Fruit fly (Drosophila melanogaster) whole organism, embryonic: ENCODE measurements around the gene fend.

Experiments
- B-H2 ChIP-seq: fragments of 200-800 bp; sonication (Bioruptor generic); optimal IDR thresholded peaks from 2 replicates; lab custom pipeline; 2018; ENCODE audit warnings: missing biosample characterization, mild to moderate bottlenecking, missing genetic modification characterization
- Bdp1 ChIP-seq: fragments of 200-800 bp; sonication (Bioruptor generic); optimal IDR thresholded peaks from 3 replicates; lab custom pipeline; 2016; ENCODE audit warnings: missing biosample characterization, missing genetic modification characterization
- CG10431 ChIP-seq: fragments of 200-800 bp; sonication (Bioruptor generic); optimal IDR thresholded peaks from 3 replicates; lab custom pipeline; 2018; ENCODE audit warnings: missing biosample characterization, mild to moderate bottlenecking, missing genetic modification characterization
- CG10654 ChIP-seq: fragments of 200-800 bp; sonication (Bioruptor generic); optimal IDR thresholded peaks from 2 replicates; lab custom pipeline; 2016; ENCODE audit warnings: missing biosample characterization, missing genetic modification characterization
- CG11398 ChIP-seq: fragments of 200-800 bp; sonication (Bioruptor generic); optimal IDR thresholded peaks from 2 replicates; lab custom pipeline; 2016; ENCODE audit warnings: missing biosample characterization, missing genetic modification characterization
- CG11695 ChIP-seq: fragments of 200-800 bp; sonication (Bioruptor generic); IDR thresholded peaks from 3 replicates; pipeline ENCODE4 v1.3.6; 2022; ENCODE audit warnings: missing biosample characterization, missing genetic modification characterization
- CG12155 ChIP-seq: fragments of 200-800 bp; sonication (Bioruptor generic); optimal IDR thresholded peaks from 3 replicates; lab custom pipeline; 2016; ENCODE audit warnings: missing biosample characterization, missing genetic modification characterization
- CG12659 ChIP-seq: fragments of 200-800 bp; sonication (Bioruptor generic); optimal IDR thresholded peaks from 3 replicates; lab custom pipeline; 2017; ENCODE audit warnings: mild to moderate bottlenecking, missing biosample characterization, missing genetic modification reagents, missing genetic modification characterization
- CG15269 ChIP-seq: fragments of 200-800 bp; sonication (Bioruptor generic); optimal IDR thresholded peaks from 2 replicates; lab custom pipeline; 2018; ENCODE audit warnings: missing biosample characterization, mild to moderate bottlenecking, missing genetic modification characterization, moderate library complexity
- CG1602 ChIP-seq: fragments of 200-800 bp; sonication (Bioruptor generic); optimal IDR thresholded peaks from 3 replicates; lab custom pipeline; 2016; ENCODE audit warnings: missing biosample characterization, missing genetic modification characterization
- CG16815 ChIP-seq: fragments of 200-800 bp; sonication (Bioruptor generic); optimal IDR thresholded peaks from 3 replicates; lab custom pipeline; 2017; ENCODE audit warnings: missing biosample characterization, mild to moderate bottlenecking, missing genetic modification characterization
- CG17829 ChIP-seq: fragments of 200-800 bp; optimal IDR thresholded peaks from 2 replicates; lab custom pipeline; 2019; ENCODE audit warnings: missing biosample characterization, mild to moderate bottlenecking, missing genetic modification characterization, moderate library complexity
- CG2678 ChIP-seq: fragments of 200-800 bp; sonication (Bioruptor generic); optimal IDR thresholded peaks from 3 replicates; lab custom pipeline; 2019; ENCODE audit warnings: missing biosample characterization, mild to moderate bottlenecking, missing genetic modification characterization, moderate library complexity
- CG34224 ChIP-seq: fragments of 200-800 bp; sonication (Bioruptor generic); IDR thresholded peaks from 3 replicates; pipeline ENCODE4 v1.3.6; 2022; ENCODE audit warnings: missing biosample characterization, missing genetic modification characterization; ENCODE audit not compliant: partially characterized antibody
- CG3847 ChIP-seq: fragments of 200-800 bp; sonication (Bioruptor generic); IDR thresholded peaks from 2 replicates; pipeline ENCODE4 v1.3.6; 2022; ENCODE audit warnings: missing biosample characterization, missing genetic modification characterization
- CG4730 ChIP-seq: fragments of 200-800 bp; sonication (Bioruptor generic); IDR thresholded peaks from 2 replicates; pipeline ENCODE4 v1.3.6; 2022; ENCODE audit warnings: missing biosample characterization, missing genetic modification characterization
- CG6254 ChIP-seq: fragments of 200-800 bp; sonication (Bioruptor generic); optimal IDR thresholded peaks from 3 replicates; lab custom pipeline; 2017; ENCODE audit warnings: mild to moderate bottlenecking, missing biosample characterization, missing genetic modification reagents, missing genetic modification characterization
- CG6765 ChIP-seq: fragments of 200-800 bp; sonication (Bioruptor generic); optimal IDR thresholded peaks from 3 replicates; lab custom pipeline; 2017; ENCODE audit warnings: missing biosample characterization, mild to moderate bottlenecking, missing genetic modification characterization
- CG6854 ChIP-seq: fragments of 200-800 bp; sonication (Bioruptor generic); optimal IDR thresholded peaks from 3 replicates; lab custom pipeline; 2017; ENCODE audit warnings: missing biosample characterization, mild to moderate bottlenecking, missing genetic modification characterization
- CG7271 ChIP-seq: fragments of 200-800 bp; sonication (Bioruptor generic); optimal IDR thresholded peaks from 2 replicates; lab custom pipeline; 2018; ENCODE audit warnings: missing biosample characterization, mild to moderate bottlenecking, missing genetic modification characterization, moderate library complexity
- CG7987 ChIP-seq: fragments of 200-800 bp; sonication (Bioruptor generic); optimal IDR thresholded peaks from 2 replicates; lab custom pipeline; 2018; ENCODE audit warnings: missing biosample characterization, mild to moderate bottlenecking, missing genetic modification characterization, moderate library complexity
- CG8478 ChIP-seq: fragments of >200 bp; optimal IDR thresholded peaks from 2 replicates; lab custom pipeline; 2018
- CG9609 ChIP-seq: fragments of 200-800 bp; sonication (Bioruptor generic); optimal IDR thresholded peaks from 3 replicates; lab custom pipeline; 2016; ENCODE audit warnings: missing biosample characterization, missing genetic modification characterization
- Chrac-16 ChIP-seq: fragments of 200-800 bp; sonication (Bioruptor generic); optimal IDR thresholded peaks from 3 replicates; lab custom pipeline; 2016; ENCODE audit warnings: missing biosample characterization, missing genetic modification characterization
- Dip3 ChIP-seq: fragments of 200-800 bp; sonication (Bioruptor generic); optimal IDR thresholded peaks from 3 replicates; lab custom pipeline; 2016; ENCODE audit warnings: missing biosample characterization, missing genetic modification characterization
- HHEX ChIP-seq: fragments of 200-800 bp; sonication (Bioruptor generic); optimal IDR thresholded peaks from 3 replicates; lab custom pipeline; 2017; ENCODE audit warnings: missing biosample characterization, mild to moderate bottlenecking, missing genetic modification characterization, missing genetic modification reagents
- HmgD ChIP-seq: fragments of 200-800 bp; sonication (Bioruptor generic); optimal IDR thresholded peaks from 3 replicates; lab custom pipeline; 2016; ENCODE audit warnings: missing biosample characterization, missing genetic modification characterization
- MESR4 ChIP-seq: fragments of 200-800 bp; sonication (Bioruptor generic); optimal IDR thresholded peaks from 2 replicates; lab custom pipeline; 2018; ENCODE audit warnings: missing biosample characterization, mild to moderate bottlenecking, missing genetic modification characterization, moderate library complexity
- NC2α ChIP-seq: fragments of 200-800 bp; sonication (Bioruptor generic); optimal IDR thresholded peaks from 2 replicates; lab custom pipeline; 2016; ENCODE audit warnings: missing biosample characterization, missing genetic modification characterization
- TFAM ChIP-seq: fragments of 200-800 bp; sonication (Bioruptor generic); optimal IDR thresholded peaks from 2 replicates; lab custom pipeline; 2017; ENCODE audit warnings: missing biosample characterization, missing genetic modification characterization, inconsistent platforms
- Usf ChIP-seq: fragments of 200-800 bp; sonication (Bioruptor generic); optimal IDR thresholded peaks from 2 replicates; lab custom pipeline; 2017; ENCODE audit warnings: missing genotype, missing biosample characterization, missing genetic modification characterization
- az2 ChIP-seq: fragments of 200-800 bp; sonication (Bioruptor generic); optimal IDR thresholded peaks from 3 replicates; lab custom pipeline; 2016; ENCODE audit warnings: missing biosample characterization, missing genetic modification characterization
- bab2 ChIP-seq: fragments of 200-800 bp; sonication (Bioruptor generic); optimal IDR thresholded peaks from 2 replicates; lab custom pipeline; 2016; ENCODE audit warnings: missing biosample characterization, missing genetic modification characterization
- bigmax ChIP-seq: fragments of 200-800 bp; sonication (Bioruptor generic); optimal IDR thresholded peaks from 2 replicates; lab custom pipeline; 2018; ENCODE audit warnings: missing biosample characterization, mild to moderate bottlenecking, missing genetic modification characterization
- bowl ChIP-seq: fragments of 200-800 bp; sonication (Bioruptor generic); IDR thresholded peaks from 2 replicates; pipeline ENCODE4 v1.3.6; 2022; ENCODE audit warnings: missing biosample characterization, missing genetic modification characterization
- chm ChIP-seq: fragments of 200-800 bp; sonication (Bioruptor generic); IDR thresholded peaks from 2 replicates; pipeline ENCODE4 v1.3.6; 2022; ENCODE audit warnings: missing biosample characterization, missing genetic modification characterization
- chn ChIP-seq: fragments of 200-800 bp; sonication (Bioruptor generic); optimal IDR thresholded peaks from 2 replicates; lab custom pipeline; 2016; ENCODE audit warnings: missing biosample characterization, missing genetic modification characterization
- dati ChIP-seq: fragments of 200-800 bp; sonication (Bioruptor generic); IDR thresholded peaks from 2 replicates; pipeline ENCODE4 v1.3.6; 2022; ENCODE audit warnings: missing biosample characterization, missing genetic modification characterization
- dysf ChIP-seq: fragments of 200-800 bp; sonication (Bioruptor generic); IDR thresholded peaks from 3 replicates; pipeline ENCODE4 v1.3.6; 2022; ENCODE audit warnings: missing biosample characterization, missing genetic modification characterization
- fu2 ChIP-seq: fragments of 200-800 bp; sonication (Bioruptor generic); optimal IDR thresholded peaks from 2 replicates; lab custom pipeline; 2016; ENCODE audit warnings: missing biosample characterization, missing genetic modification characterization
- gce ChIP-seq: fragments of 200-800 bp; sonication (Bioruptor generic); IDR thresholded peaks from 3 replicates; pipeline ENCODE4 v1.3.6; 2022; ENCODE audit warnings: missing biosample characterization, missing genetic modification characterization
- gcm2 ChIP-seq: fragments of 200-800 bp; sonication (Bioruptor generic); optimal IDR thresholded peaks from 2 replicates; lab custom pipeline; 2016; ENCODE audit warnings: missing biosample characterization, missing genetic modification characterization
- grau ChIP-seq: fragments of 200-800 bp; optimal IDR thresholded peaks from 3 replicates; lab custom pipeline; 2019; ENCODE audit warnings: missing biosample characterization, mild to moderate bottlenecking, missing genetic modification characterization, moderate library complexity
- gsb ChIP-seq: fragments of 200-800 bp; sonication (Bioruptor generic); IDR thresholded peaks from 2 replicates; pipeline ENCODE4 v1.3.6; 2022; ENCODE audit warnings: missing biosample characterization, missing genetic modification characterization
- luna ChIP-seq: fragments of 200-800 bp; sonication (Bioruptor generic); optimal IDR thresholded peaks from 2 replicates; lab custom pipeline; 2016; ENCODE audit warnings: missing biosample characterization, missing genetic modification characterization
- mam ChIP-seq: fragments of 200-800 bp; sonication (Bioruptor generic); optimal IDR thresholded peaks from 3 replicates; lab custom pipeline; 2016; ENCODE audit warnings: missing biosample characterization, missing genetic modification characterization
- nerfin-1 ChIP-seq: fragments of 200-800 bp; sonication (Bioruptor generic); optimal IDR thresholded peaks from 3 replicates; lab custom pipeline; 2019; ENCODE audit warnings: missing biosample characterization, mild to moderate bottlenecking, missing genetic modification characterization, moderate library complexity
- pan ChIP-seq, 4 experiments: fragments of >200 bp in 3 of 4; fragments of 200-800 bp in 1 of 4; sonication (Bioruptor generic) in 1 of 4; optimal IDR thresholded peaks in 3 of 4; IDR thresholded peaks in 1 of 4; 2 replicates each; pipeline versions ENCODE4 v1.3.6 to Lab custom; 2017 to 2022; ENCODE audit warnings: missing biosample characterization in 2 of 4, missing genetic modification characterization in 2 of 4, mixed read lengths in 1 of 4
- sim ChIP-seq: fragments of 200-800 bp; sonication (Bioruptor generic); IDR thresholded peaks from 2 replicates; pipeline ENCODE4 v1.3.6; 2022; ENCODE audit warnings: missing biosample characterization, missing genetic modification characterization
- sima ChIP-seq: fragments of 200-800 bp; sonication (Bioruptor generic); optimal IDR thresholded peaks from 2 replicates; lab custom pipeline; 2016; ENCODE audit warnings: missing biosample characterization, missing genetic modification characterization
- toy ChIP-seq: fragments of 200-800 bp; sonication (Bioruptor generic); IDR thresholded peaks from 2 replicates; pipeline ENCODE4 v1.3.6; 2022; ENCODE audit warnings: missing biosample characterization, missing genetic modification characterization
- ttk ChIP-seq: fragments of 200-800 bp; sonication (Bioruptor generic); IDR thresholded peaks from 2 replicates; pipeline ENCODE4 v2.1.2; 2022; ENCODE audit warnings: missing biosample characterization, missing genetic modification characterization

fend gene

DNA sequence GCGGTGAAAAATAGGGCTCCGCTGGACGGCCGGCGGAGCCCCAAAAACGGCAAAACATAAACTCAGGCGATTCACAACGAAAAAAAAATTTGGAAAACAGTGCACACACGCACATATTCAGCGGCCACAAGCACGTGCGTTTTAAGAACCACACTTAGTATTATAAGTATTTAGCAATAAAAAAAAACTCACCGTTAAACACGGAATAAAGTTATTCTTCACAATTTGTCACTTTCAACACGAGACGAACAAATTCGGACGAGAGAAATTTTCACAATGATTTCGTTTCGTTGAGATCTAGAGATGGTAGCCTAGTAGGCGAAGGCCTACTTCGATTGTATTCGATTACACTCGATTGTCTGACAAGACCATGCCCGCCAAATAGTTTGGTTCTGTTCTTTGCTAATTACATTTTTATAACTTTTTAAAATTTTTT, 21.5 kb upstream of the fend start, which contains the start of gene His3.3B (continued):
- TF ChIP-seq grau (tag; lab: Kevin White, UChicago), result no peak
- TF ChIP-seq bigmax (GFP tag; lab: Kevin White, UChicago), result peak; percentile 10
- TF ChIP-seq CG6765 (GFP tag; lab: Kevin White, UChicago), result peak; percentile 47
- TF ChIP-seq MESR4 (GFP tag; lab: Kevin White, UChicago), result peak; percentile 100
- TF ChIP-seq CG9609 (GFP tag; lab: Kevin White, UChicago), result no peak
- TF ChIP-seq Dip3 (GFP tag; lab: Kevin White, UChicago), result no peak
- TF ChIP-seq dati, result no peak
- no peak for TF ChIP-seq sim (GFP tag; lab: Robert Waterston, UW)
- peak; percentile 20 for TF ChIP-seq CG2678 (tag; lab: Kevin White, UChicago)
- TF ChIP-seq toy (GFP tag; lab: Robert Waterston, UW), result no peak
- no peak for TF ChIP-seq nerfin-1 (tag; lab: Kevin White, UChicago)
- TF ChIP-seq pan (optimal IDR thresholded peaks at IDR 0.05; lab: Kevin White, UChicago), result no peak
- TF ChIP-seq pan (GFP tag; optimal IDR thresholded peaks at IDR 0.05 in 1 of 2, IDR thresholded peaks at IDR 0.05 in 1 of 2), result no peak
- TF ChIP-seq gce (GFP tag; lab: Robert Waterston, UW), result no peak
- no peak for TF ChIP-seq chn
- TF ChIP-seq bab2, result no peak
- TF ChIP-seq CG3847 (GFP tag; lab: Robert Waterston, UW), result 0 out of 2 replicates have a peak, but pooled peaks have one; percentile 14
- TF ChIP-seq Bdp1 (GFP tag; lab: Kevin White, UChicago), result no peak
- no peak for TF ChIP-seq CG16815 (GFP tag; lab: Kevin White, UChicago)
- TF ChIP-seq CG4730 (GFP tag; lab: Robert Waterston, UW), result no peak
- TF ChIP-seq CG7987 (GFP tag; lab: Kevin White, UChicago), result no peak
- peak; percentile 31 for TF ChIP-seq CG15269
- TF ChIP-seq B-H2, result no peak
- TF ChIP-seq CG1602 (GFP tag; lab: Kevin White, UChicago), result no peak
- TF ChIP-seq dysf (GFP tag; lab: Robert Waterston, UW), result no peak
- no peak for TF ChIP-seq CG8478 (lab: Kevin White, UChicago)
- no peak for TF ChIP-seq TFAM (GFP tag; lab: Kevin White, UChicago)
- TF ChIP-seq CG12659, result peak; percentile 78
- TF ChIP-seq CG10654 (GFP tag; lab: Kevin White, UChicago), result no peak
- no peak for TF ChIP-seq HmgD (GFP tag; lab: Kevin White, UChicago)
- TF ChIP-seq Usf (GFP tag; lab: Kevin White, UChicago), result no peak
- no peak for TF ChIP-seq ttk (GFP tag; lab: Robert Waterston, UW)
- TF ChIP-seq CG6254 (GFP tag; lab: Kevin White, UChicago), result no peak
- 0 out of 3 replicates have a peak, but pooled peaks have one; percentile 10 for TF ChIP-seq CG34224 (GFP tag; lab: Robert Waterston, UW)
- no peak for TF ChIP-seq CG10431 (GFP tag; lab: Kevin White, UChicago)
- peak; percentile 34 for TF ChIP-seq CG12155 (GFP tag; lab: Kevin White, UChicago)
- no peak for TF ChIP-seq mam (GFP tag; lab: Kevin White, UChicago)
- no peak for TF ChIP-seq CG17829 (tag; lab: Kevin White, UChicago)
- no peak for TF ChIP-seq NC2α (GFP tag; lab: Kevin White, UChicago)
- TF ChIP-seq sima (GFP tag; lab: Kevin White, UChicago), result no peak
- no peak for TF ChIP-seq az2 (GFP tag; lab: Kevin White, UChicago)
- no peak for TF ChIP-seq luna (GFP tag; lab: Kevin White, UChicago)
- no peak for TF ChIP-seq CG11398 (GFP tag; lab: Kevin White, UChicago)
- no peak for TF ChIP-seq gcm2
- no peak for TF ChIP-seq Chrac-16 (GFP tag; lab: Kevin White, UChicago)
- TF ChIP-seq HHEX, result no peak
- peak; percentile 80 for TF ChIP-seq fu2 (GFP tag; lab: Kevin White, UChicago)
- TF ChIP-seq bowl (GFP tag; lab: Robert Waterston, UW), result peak; percentile 38; the same call in 1 of the 2 replicates
- no peak for TF ChIP-seq gsb (GFP tag; lab: Robert Waterston, UW)
- TF ChIP-seq CG6854 (GFP tag; lab: Kevin White, UChicago), result peak; percentile 60
- no peak for TF ChIP-seq CG11695
- peak; percentile 51 for TF ChIP-seq chm (GFP tag; lab: Robert Waterston, UW)
- TF ChIP-seq CG7271 (tag; lab: Kevin White, UChicago), result no peak
